Fruit fly (Drosophila melanogaster): Measurements from ENCODE around the gene alpha-Est10.

The alpha-Est10 gene

DNA sequence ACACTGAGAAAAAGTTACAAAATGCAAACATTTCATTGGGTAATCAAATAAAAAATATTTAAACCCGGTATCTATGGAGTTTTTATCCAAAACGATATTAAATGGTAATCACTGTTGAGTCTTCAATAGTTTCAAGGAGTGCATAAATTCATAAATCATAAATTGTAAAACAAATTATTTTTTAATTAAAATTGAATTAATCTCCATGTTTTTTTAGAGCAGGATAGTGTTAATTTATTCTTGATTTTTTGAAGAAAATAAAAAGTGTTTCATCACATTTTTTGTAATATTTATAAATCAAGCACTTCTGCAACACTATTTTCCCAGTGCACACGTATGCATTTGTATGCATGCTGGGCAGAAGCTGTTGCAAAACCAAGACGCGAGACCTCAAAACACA, 2.8 kb downstream of the alpha-Est10 start (continued):
- TF ChIP-seq CG7963 (GFP tag; IDR thresholded peaks at IDR 0.05; ENCODE audit: partially characterized antibody) (no peak), nerfin-2 (GFP tag; IDR thresholded peaks at IDR 0.05; ENCODE audit: partially characterized antibody) (no peak), CG30431 (GFP tag; optimal IDR thresholded peaks at IDR 0.05) (no peak), NK7.1 (GFP tag; optimal IDR thresholded peaks at IDR 0.05) (no peak), Dek (tag; optimal IDR thresholded peaks at IDR 0.05) (no peak), Mad (GFP tag; optimal IDR thresholded peaks at IDR 0.05) (no peak), her (GFP tag; optimal IDR thresholded peaks at IDR 0.05) (no peak), nmo (GFP tag; optimal IDR thresholded peaks at IDR 0.05) (peak; percentile 83), CG34376 (GFP tag; optimal IDR thresholded peaks at IDR 0.05) (no peak), tio (GFP tag; optimal IDR thresholded peaks at IDR 0.05) (peak; percentile 54), Elba2 (GFP tag; optimal IDR thresholded peaks at IDR 0.05) (no peak), BtbVII (GFP tag; optimal IDR thresholded peaks at IDR 0.05) (no peak), ewg (GFP tag; optimal IDR thresholded peaks at IDR 0.05) (peak; percentile 48), oc (tag; optimal IDR thresholded peaks at IDR 0.05) (no peak), Med (GFP tag) (peak; percentile 24), caup (GFP tag; optimal IDR thresholded peaks at IDR 0.05; ENCODE audit: severe bottlenecking) (no peak), ab (GFP tag; optimal IDR thresholded peaks at IDR 0.05) (no peak), Nf-YA (GFP tag; IDR thresholded peaks at IDR 0.05) (no peak), CG32532 (GFP tag; IDR thresholded peaks at IDR 0.05) (no peak), mld (GFP tag; IDR thresholded peaks at IDR 0.05; ENCODE audit: partially characterized antibody) (no peak), ham (GFP tag; IDR thresholded peaks at IDR 0.05) (no peak), CG3163 (GFP tag; optimal IDR thresholded peaks at IDR 0.05) (no peak), Bgb (GFP tag; IDR thresholded peaks at IDR 0.05; ENCODE audit: partially characterized antibody) (no peak), z (GFP tag; IDR thresholded peaks at IDR 0.05) (no peak), CG11398 (GFP tag; optimal IDR thresholded peaks at IDR 0.05) (no peak), CG10366 (GFP tag; IDR thresholded peaks at IDR 0.05) (peak; percentile 49; the same call in 1 of the 2 replicates), phol (tag; optimal IDR thresholded peaks at IDR 0.05) (peak; percentile 86), gcm (GFP tag; optimal IDR thresholded peaks at IDR 0.05) (no peak), CG12219 (GFP tag; optimal IDR thresholded peaks at IDR 0.05) (no peak), CG10267 (tag; optimal IDR thresholded peaks at IDR 0.05) (no peak), Xbp1 (GFP tag; optimal IDR thresholded peaks at IDR 0.05) (peak; percentile 62), fd96Cb (tag; optimal IDR thresholded peaks at IDR 0.05) (peak; percentile 75), bab2 (GFP tag; optimal IDR thresholded peaks at IDR 0.05) (no peak), schlank (tag; optimal IDR thresholded peaks at IDR 0.05) (no peak), Poxn (GFP tag; IDR thresholded peaks at IDR 0.05) (no peak), al (GFP tag; IDR thresholded peaks at IDR 0.05) (no peak), otp (GFP tag; IDR thresholded peaks at IDR 0.05) (no peak), odd (GFP tag; optimal IDR thresholded peaks at IDR 0.05) (peak; percentile 34), esg (GFP tag; conservative IDR thresholded peaks at IDR 0.05) (peak; percentile 58), CG9215 (GFP tag; IDR thresholded peaks at IDR 0.05) (no peak), CG16815 (GFP tag; optimal IDR thresholded peaks at IDR 0.05) (no peak), Mrtf (GFP tag; IDR thresholded peaks at IDR 0.05) (no peak), CG6654 (GFP tag; optimal IDR thresholded peaks at IDR 0.05) (peak; percentile 27), NfI (GFP tag; optimal IDR thresholded peaks at IDR 0.05) (peak; percentile 22), corto (GFP tag; optimal IDR thresholded peaks at IDR 0.05) (peak; percentile 30), gem (tag; optimal IDR thresholded peaks at IDR 0.05) (peak; percentile 83), CG15011 (GFP tag; optimal IDR thresholded peaks at IDR 0.05) (peak; percentile 1), CG4854 (GFP tag; optimal IDR thresholded peaks at IDR 0.05) (no peak), CG17186 (GFP tag; optimal IDR thresholded peaks at IDR 0.05) (no peak), CG8924 (tag; optimal IDR thresholded peaks at IDR 0.05) (peak; percentile 20), CG1529 (GFP tag; optimal IDR thresholded peaks at IDR 0.05) (peak; percentile 11)
